Worm (Caenorhabditis elegans): ENCODE results near the gene msp-65.

DNA sequence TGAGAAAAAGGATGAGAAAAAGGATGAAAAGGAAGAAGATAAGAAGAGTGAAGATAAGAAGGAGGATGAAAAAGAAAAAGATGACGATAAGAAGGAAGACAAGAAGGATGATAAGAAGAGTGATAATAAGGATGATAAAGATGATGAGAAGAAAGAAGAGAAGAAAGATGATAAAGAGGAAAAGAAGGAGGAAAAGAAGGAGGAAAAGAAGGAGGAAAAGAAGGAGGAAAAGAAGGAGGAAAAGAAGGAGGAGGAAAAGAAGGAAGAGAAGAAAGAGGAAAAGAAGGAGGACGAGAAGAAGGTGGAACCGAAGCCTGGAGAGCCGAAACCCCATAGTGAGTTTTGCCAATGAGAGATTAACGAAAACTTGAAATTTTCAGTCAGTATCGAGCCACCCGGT is 42.9 kb upstream of the msp-65 start:
- TF ChIP-seq pqm-1 (tag; optimal IDR thresholded peaks at IDR 0.05) (no peak), nhr-237 (tag; optimal IDR thresholded peaks at IDR 0.05) (no peak), nhr-90 (tag; optimal IDR thresholded peaks at IDR 0.05; ENCODE audit: poor library complexity) (no peak), nhr-77 (tag; optimal IDR thresholded peaks at IDR 0.05) (no peak), nhr-11 (tag; optimal IDR thresholded peaks at IDR 0.05) (no peak)

Data from whole organism, L1 larva.